Worm (Caenorhabditis elegans) whole organism, young adult: ENCODE measurements around the gene F49C12.5.

Source experiments
- D2030.7 ChIP-seq: fragments of 200-800 bp; sonication (Bioruptor generic); IDR thresholded peaks from 2 replicates; pipeline ENCODE4 v1.3.6; 2022; ENCODE audit warnings: missing genetic modification reagents, missing genetic modification characterization, missing compliant biosample characterization
- F23B12.7 ChIP-seq: sonication (generic microtip); optimal IDR thresholded peaks from 2 replicates; lab custom pipeline; 2017; ENCODE audit warnings: missing genetic modification characterization, mild to moderate bottlenecking, missing compliant biosample characterization, antibody characterized with exemption, moderate library complexity; ENCODE audit not compliant: insufficient read depth
- F37B4.10 ChIP-seq: fragments of 200-800 bp; sonication (Bioruptor generic); IDR thresholded peaks from 2 replicates; pipeline ENCODE4 v1.3.6; 2022; ENCODE audit warnings: missing genetic modification characterization, missing compliant biosample characterization
- F39B2.1 ChIP-seq: fragments of 200-800 bp; sonication (Bioruptor generic); IDR thresholded peaks from 2 replicates; pipeline ENCODE4 v1.3.6; 2022; ENCODE audit warnings: missing genetic modification reagents, missing genetic modification characterization, missing compliant biosample characterization
- F57A8.1 ChIP-seq: fragments of 200-800 bp; sonication (Bioruptor generic); optimal IDR thresholded peaks from 2 replicates; lab custom pipeline; 2018; ENCODE audit warnings: mild to moderate bottlenecking, missing genetic modification characterization, moderate library complexity, missing compliant biosample characterization
- K11D2.4 ChIP-seq: fragments of 200-800 bp; sonication (Bioruptor generic); IDR thresholded peaks from 2 replicates; pipeline ENCODE4 v1.3.6; 2022; ENCODE audit warnings: missing genetic modification reagents, missing genetic modification characterization, missing compliant biosample characterization
- Y56A3A.18 ChIP-seq: fragments of 200-800 bp; sonication (Bioruptor generic); IDR thresholded peaks from 2 replicates; pipeline ENCODE4 v1.3.6; 2022; ENCODE audit warnings: missing genetic modification reagents, missing genetic modification characterization, missing compliant biosample characterization
- Y67H2A.10 ChIP-seq: fragments of 200-800 bp; sonication (Bioruptor generic); conservative IDR thresholded peaks from 2 replicates; pipeline ENCODE4 v1.3.6; 2022; ENCODE audit warnings: missing genetic modification reagents, missing genetic modification characterization, missing compliant biosample characterization
- ZK185.1 ChIP-seq: sonication (generic microtip); optimal IDR thresholded peaks from 2 replicates; lab custom pipeline; 2016; ENCODE audit warnings: mild to moderate bottlenecking, missing genetic modification characterization, missing compliant biosample characterization; ENCODE audit not compliant: poor library complexity, severe bottlenecking
- akir-1 ChIP-seq: fragments of 200-800 bp; sonication (Bioruptor generic); optimal IDR thresholded peaks from 2 replicates; lab custom pipeline; 2018; ENCODE audit warnings: mild to moderate bottlenecking, missing genetic modification characterization, moderate library complexity, missing compliant biosample characterization
- aptf-2 ChIP-seq: fragments of 200-800 bp; sonication (Bioruptor generic); conservative IDR thresholded peaks from 2 replicates; pipeline ENCODE4 v1.3.6; 2022; ENCODE audit warnings: missing genetic modification reagents, missing genetic modification characterization, missing compliant biosample characterization
- aptf-3 ChIP-seq: fragments of 200-800 bp; sonication (Bioruptor generic); IDR thresholded peaks from 2 replicates; pipeline ENCODE4 v1.3.6; 2022; ENCODE audit warnings: missing genetic modification characterization, missing compliant biosample characterization
- attf-3 ChIP-seq: fragments of 200-800 bp; sonication (Bioruptor generic); conservative IDR thresholded peaks from 2 replicates; pipeline ENCODE4 v1.3.6; 2022; ENCODE audit warnings: missing genetic modification reagents, missing genetic modification characterization, missing compliant biosample characterization
- ccch-3 ChIP-seq: fragments of 200-800 bp; sonication (Bioruptor generic); optimal IDR thresholded peaks from 2 replicates; lab custom pipeline; 2018; ENCODE audit warnings: mild to moderate bottlenecking, missing genetic modification characterization, missing compliant biosample characterization
- cebp-2 ChIP-seq: fragments of 200-800 bp; sonication (Bioruptor generic); IDR thresholded peaks from 2 replicates; pipeline ENCODE4 v1.3.6; 2022; ENCODE audit warnings: missing genetic modification characterization, missing compliant biosample characterization
- ceh-27 ChIP-seq: fragments of 200-800 bp; sonication (Bioruptor generic); optimal IDR thresholded peaks from 2 replicates; lab custom pipeline; 2018; ENCODE audit warnings: mild to moderate bottlenecking, missing genetic modification characterization, moderate library complexity, missing compliant biosample characterization
- ceh-40 ChIP-seq: fragments of 200-800 bp; sonication (Bioruptor generic); IDR thresholded peaks from 2 replicates; pipeline ENCODE4 v1.3.6; 2022; ENCODE audit warnings: missing genetic modification characterization, missing compliant biosample characterization
- efl-1 ChIP-seq: fragments of 150-350 bp; optimal IDR thresholded peaks from 2 replicates; lab custom pipeline; 2014; ENCODE audit warnings: missing biosample characterization, missing genetic modification reagents, missing genetic modification characterization
- hmg-1.2 ChIP-seq: fragments of 200-800 bp; sonication (Bioruptor generic); IDR thresholded peaks from 2 replicates; pipeline ENCODE4 v1.3.6; 2022; ENCODE audit warnings: missing genetic modification reagents, missing genetic modification characterization, missing compliant biosample characterization
- let-526 ChIP-seq: fragments of 200-800 bp; sonication (Bioruptor generic); IDR thresholded peaks from 2 replicates; pipeline ENCODE4 v1.3.6; 2022; ENCODE audit warnings: missing genetic modification reagents, missing genetic modification characterization, missing compliant biosample characterization
- lin-54 ChIP-seq: fragments of 200-800 bp; sonication (Bioruptor generic); optimal IDR thresholded peaks from 2 replicates; lab custom pipeline; 2018; ENCODE audit warnings: mild to moderate bottlenecking, missing genetic modification characterization, missing compliant biosample characterization
- lsy-27 ChIP-seq: sonication (generic microtip); optimal IDR thresholded peaks from 2 replicates; lab custom pipeline; 2017; ENCODE audit warnings: missing genetic modification characterization, mild to moderate bottlenecking, missing compliant biosample characterization, antibody characterized with exemption, missing genotype, borderline replicate concordance; ENCODE audit not compliant: insufficient read depth
- madf-6 ChIP-seq: fragments of 200-800 bp; sonication (Bioruptor generic); IDR thresholded peaks from 2 replicates; pipeline ENCODE4 v1.3.6; 2022; ENCODE audit warnings: missing genetic modification reagents, missing genetic modification characterization, missing compliant biosample characterization
- nfya-1 ChIP-seq: sonication (generic microtip); optimal IDR thresholded peaks from 2 replicates; lab custom pipeline; 2017; ENCODE audit warnings: antibody characterized with exemption, missing compliant biosample characterization, missing genetic modification characterization, borderline replicate concordance; ENCODE audit not compliant: insufficient read depth
- nfya-2 ChIP-seq: fragments of 200-800 bp; sonication (Bioruptor generic); IDR thresholded peaks from 2 replicates; pipeline ENCODE4 v1.3.6; 2022; ENCODE audit warnings: missing genetic modification reagents, missing genetic modification characterization, missing compliant biosample characterization
- nhr-179 ChIP-seq: sonication (generic microtip); optimal IDR thresholded peaks from 2 replicates; lab custom pipeline; 2016; ENCODE audit warnings: mild to moderate bottlenecking, missing genetic modification characterization, missing compliant biosample characterization
- nhr-90 ChIP-seq: sonication (generic microtip); optimal IDR thresholded peaks from 2 replicates; lab custom pipeline; 2016; ENCODE audit warnings: missing genotype, mild to moderate bottlenecking, missing genetic modification characterization, missing compliant biosample characterization
- rec-8 ChIP-seq, 2 experiments: sonication (generic microtip); optimal IDR thresholded peaks; 2 replicates each; lab custom pipeline; 2016; ENCODE audit warnings: mild to moderate bottlenecking in 2 of 2, missing genetic modification characterization in 2 of 2, missing genetic modification reagents in 2 of 2, missing genotype in 2 of 2, missing biosample characterization in 1 of 2, missing compliant biosample characterization in 1 of 2, moderate library complexity in 1 of 2
- sdz-38 ChIP-seq: sonication (generic microtip); optimal IDR thresholded peaks from 2 replicates; lab custom pipeline; 2016; ENCODE audit warnings: missing genotype, missing genetic modification characterization, missing compliant biosample characterization
- snpc-1.1 ChIP-seq: sonication (generic microtip); optimal IDR thresholded peaks from 2 replicates; lab custom pipeline; 2017; ENCODE audit warnings: missing genetic modification characterization, mild to moderate bottlenecking, missing compliant biosample characterization, antibody characterized with exemption, moderate library complexity, missing genotype, missing genetic modification reagents; ENCODE audit not compliant: insufficient read depth
- zfh-2 ChIP-seq: fragments of 200-800 bp; sonication (Bioruptor generic); conservative IDR thresholded peaks from 2 replicates; pipeline ENCODE4 v1.3.6; 2022; ENCODE audit warnings: missing genetic modification reagents, missing genetic modification characterization, missing compliant biosample characterization
- ztf-22 ChIP-seq: fragments of 200-800 bp; sonication (Bioruptor generic); optimal IDR thresholded peaks from 2 replicates; lab custom pipeline; 2018; ENCODE audit warnings: mild to moderate bottlenecking, missing genetic modification characterization, moderate library complexity, missing compliant biosample characterization
- ztf-25 ChIP-seq: fragments of 200-800 bp; sonication (Bioruptor generic); IDR thresholded peaks from 2 replicates; pipeline ENCODE4 v1.3.6; 2022; ENCODE audit warnings: missing genetic modification reagents, missing genetic modification characterization, missing compliant biosample characterization

The F49C12.5 gene

DNA sequence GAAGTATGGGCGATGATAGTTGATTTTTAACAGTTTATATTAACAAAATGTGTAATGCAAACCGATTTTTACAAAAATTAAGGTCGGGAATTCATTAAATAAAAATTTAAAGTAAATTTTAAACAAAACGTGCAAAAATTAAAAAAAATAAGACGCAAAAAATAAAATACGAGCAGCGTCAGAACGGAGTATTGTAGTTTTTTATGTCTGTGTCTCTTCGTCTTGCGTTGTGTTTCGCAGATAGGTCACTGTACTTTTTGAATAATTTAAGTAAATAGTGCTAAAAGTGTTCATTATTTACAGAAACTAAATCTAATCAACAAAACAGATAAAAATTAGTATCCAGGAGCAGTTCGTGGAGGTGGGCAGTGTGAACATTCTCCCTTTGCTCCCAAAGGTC is 44.4 kb upstream of the F49C12.5 start:
- TF ChIP-seq hmg-1.2 (GFP tag; lab: Robert Waterston, UW) (peak; percentile 92), let-526 (no peak), madf-6 (GFP tag; lab: Robert Waterston, UW) (no peak), ccch-3 (no peak), nhr-179 (no peak), nfya-2 (GFP tag; lab: Robert Waterston, UW) (no peak), attf-3 (GFP tag; lab: Robert Waterston, UW) (peak; percentile 91), Y67H2A.10 (GFP tag; lab: Robert Waterston, UW) (no peak), rec-8 (tag; optimal IDR thresholded peaks at IDR 0.05; lab: Kevin White, UChicago) (no peak)

DNA sequence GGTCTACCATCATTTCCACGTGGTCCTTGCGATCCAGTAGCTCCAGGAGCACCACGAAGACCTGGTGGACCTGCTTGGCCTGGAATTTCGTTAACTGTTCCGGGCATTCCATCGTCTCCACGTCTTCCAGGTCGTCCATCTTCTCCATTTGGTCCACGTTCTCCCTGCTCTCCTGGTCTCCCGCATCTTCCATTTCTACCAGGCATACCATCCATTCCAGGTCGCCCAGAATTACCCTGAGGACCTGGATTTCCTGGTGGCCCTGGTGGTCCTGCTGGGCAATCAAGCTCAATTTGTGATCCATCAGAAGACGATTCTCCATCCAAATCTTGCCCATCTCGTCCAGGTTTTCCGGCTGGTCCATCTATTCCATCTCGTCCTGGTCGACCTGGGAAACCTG is 43.9 kb upstream of the F49C12.5 start:
- TF ChIP-seq F57A8.1 (GFP tag; lab: Kevin White, UChicago) (peak; percentile 12), ceh-27 (GFP tag; lab: Kevin White, UChicago) (no peak), F37B4.10 (GFP tag; lab: Robert Waterston, UW) (0 out of 2 replicates have a peak, but pooled peaks have one; percentile 3), K11D2.4 (GFP tag; lab: Robert Waterston, UW) (no peak)

DNA sequence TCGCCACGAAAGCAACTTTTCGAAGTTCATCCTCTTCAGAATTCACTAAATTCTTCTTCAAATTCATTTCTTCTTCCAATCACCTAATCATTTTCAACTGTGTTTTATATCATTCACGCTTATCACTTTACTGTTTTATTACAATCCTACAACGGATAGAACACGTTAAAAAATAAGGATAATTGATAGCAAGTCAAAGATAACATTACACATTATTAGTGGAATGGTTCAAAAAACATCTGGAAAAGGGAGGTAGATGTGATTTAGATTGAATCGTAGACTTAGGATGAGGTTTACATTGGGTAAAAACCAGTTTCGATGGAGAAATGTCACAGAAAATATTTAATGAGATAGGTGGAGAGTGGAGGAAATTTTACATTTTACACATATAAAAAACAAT is 43.0 kb upstream of the F49C12.5 start, which contains the start of gene col-120:
col-120 (minus strand) TSS at position 101 of the 400 bp plus-strand sequence.
- TF ChIP-seq akir-1 (GFP tag; lab: Kevin White, UChicago) (no peak), aptf-3 (GFP tag; lab: Robert Waterston, UW) (no peak), aptf-2 (GFP tag; lab: Robert Waterston, UW) (no peak), ceh-40 (GFP tag; lab: Robert Waterston, UW) (no peak), lsy-27 (tag; lab: Kevin White, UChicago) (no peak), Y56A3A.18 (GFP tag; lab: Robert Waterston, UW) (no peak), ztf-22 (GFP tag; lab: Kevin White, UChicago) (no peak), F23B12.7 (tag; lab: Kevin White, UChicago) (no peak), nhr-90 (tag; lab: Kevin White, UChicago) (no peak), efl-1 (GFP tag; lab: Kevin White, UChicago) (no peak), nfya-1 (tag; lab: Kevin White, UChicago) (no peak)

DNA sequence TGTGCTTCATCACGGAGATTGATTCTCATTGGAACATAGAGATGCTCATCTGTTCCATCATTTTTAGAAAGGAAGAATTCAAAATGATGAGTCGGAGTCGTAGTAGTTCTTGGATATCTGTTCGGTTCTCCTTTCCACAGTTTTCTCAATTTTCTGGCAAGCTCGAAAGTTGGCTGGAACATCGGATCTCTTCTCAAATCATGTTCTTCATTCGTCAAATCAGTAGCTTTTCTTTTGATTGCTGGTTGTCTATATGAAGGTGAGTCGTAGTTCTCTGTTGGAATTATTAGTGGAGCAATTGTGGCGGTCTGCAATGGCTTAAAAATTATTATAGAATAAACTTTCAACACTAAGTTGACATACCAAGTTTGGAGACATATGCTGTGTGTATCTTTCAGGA is 42.4 kb upstream of the F49C12.5 start:
- TF ChIP-seq ztf-25 (no peak), snpc-1.1 (no peak), F23B12.7 (tag; lab: Kevin White, UChicago) (no peak), ZK185.1 (tag; lab: Kevin White, UChicago) (no peak), lin-54 (GFP tag; lab: Kevin White, UChicago) (no peak), cebp-2 (GFP tag; lab: Robert Waterston, UW) (no peak)

DNA sequence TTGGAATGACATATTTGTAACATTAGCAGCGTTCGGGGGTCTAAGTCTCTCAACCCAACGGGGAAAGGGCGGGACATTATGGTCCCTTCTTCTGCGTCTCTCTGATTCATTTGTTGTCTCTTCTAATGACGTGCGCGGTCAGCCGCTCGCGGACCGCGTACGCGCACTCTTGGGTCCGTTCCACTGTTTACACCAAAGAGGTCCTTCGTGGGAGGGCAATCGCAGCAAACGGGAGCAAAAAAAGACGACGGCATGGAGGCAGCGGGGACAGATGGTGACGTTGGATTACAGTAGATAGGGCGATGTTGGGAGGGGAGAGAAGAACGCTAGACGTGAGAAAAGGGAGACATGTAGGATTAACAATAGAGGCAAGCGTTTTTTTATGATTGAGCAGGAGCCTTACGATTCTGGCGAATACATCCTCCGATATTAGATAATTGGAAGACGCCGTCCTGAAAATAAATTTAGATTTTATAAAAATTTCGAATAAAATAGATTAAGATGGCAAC is 40.9 kb upstream of the F49C12.5 start, which contains the start of gene flh-1:
flh-1 (minus strand) TSS at position 459 of the 509 bp plus-strand sequence.
- TF ChIP-seq sdz-38 (no peak), madf-6 (GFP tag; lab: Robert Waterston, UW) (0 out of 2 replicates have a peak, but pooled peaks have one; percentile 19), zfh-2 (GFP tag; lab: Robert Waterston, UW) (peak; percentile 52; the same call in 1 of the 2 replicates), F39B2.1 (no peak), D2030.7 (GFP tag; lab: Robert Waterston, UW) (no peak)
- TF ChIP-seq, all 124 proteins: peak for 2
